Fruit fly (Drosophila melanogaster) whole organism, embryonic: ENCODE data around the gene CG7304.

Experiments used
- CG10654 ChIP-seq: fragments of 200-800 bp; sonication (Bioruptor generic); optimal IDR thresholded peaks from 2 replicates; lab custom pipeline; 2016; ENCODE audit warnings: missing biosample characterization, missing genetic modification characterization
- CG12071 ChIP-seq: fragments of 200-800 bp; sonication (Bioruptor generic); optimal IDR thresholded peaks from 3 replicates; lab custom pipeline; 2018; ENCODE audit warnings: missing biosample characterization, mild to moderate bottlenecking, missing genetic modification characterization
- CG12659 ChIP-seq: fragments of 200-800 bp; sonication (Bioruptor generic); optimal IDR thresholded peaks from 3 replicates; lab custom pipeline; 2017; ENCODE audit warnings: mild to moderate bottlenecking, missing biosample characterization, missing genetic modification reagents, missing genetic modification characterization
- CG13123 ChIP-seq: fragments of 200-800 bp; sonication (Bioruptor generic); optimal IDR thresholded peaks from 2 replicates; lab custom pipeline; 2016; ENCODE audit warnings: missing biosample characterization, missing genetic modification characterization
- CG13775 ChIP-seq: fragments of 200-800 bp; sonication (Bioruptor generic); optimal IDR thresholded peaks from 3 replicates; lab custom pipeline; 2017; ENCODE audit warnings: missing biosample characterization, mild to moderate bottlenecking, missing genetic modification characterization
- CG14965 ChIP-seq: fragments of 200-800 bp; sonication (Bioruptor generic); optimal IDR thresholded peaks from 2 replicates; lab custom pipeline; 2016; ENCODE audit warnings: missing biosample characterization, missing genetic modification characterization, borderline replicate concordance
- CG15269 ChIP-seq: fragments of 200-800 bp; sonication (Bioruptor generic); optimal IDR thresholded peaks from 2 replicates; lab custom pipeline; 2018; ENCODE audit warnings: missing biosample characterization, mild to moderate bottlenecking, missing genetic modification characterization, moderate library complexity
- CG15601 ChIP-seq: fragments of 200-800 bp; sonication (Bioruptor generic); optimal IDR thresholded peaks from 3 replicates; lab custom pipeline; 2019; ENCODE audit warnings: missing biosample characterization, mild to moderate bottlenecking, missing genetic modification characterization, moderate library complexity
- CG16779 ChIP-seq: fragments of 200-800 bp; sonication (Bioruptor generic); IDR thresholded peaks from 2 replicates; pipeline ENCODE4 v1.3.6; 2022; ENCODE audit warnings: missing biosample characterization, missing genetic modification characterization
- CG2712 ChIP-seq: fragments of 200-800 bp; optimal IDR thresholded peaks from 3 replicates; lab custom pipeline; 2019; ENCODE audit warnings: missing biosample characterization, mild to moderate bottlenecking, missing genetic modification characterization, moderate library complexity
- CG3163 ChIP-seq: fragments of 200-800 bp; sonication (Bioruptor generic); optimal IDR thresholded peaks from 3 replicates; lab custom pipeline; 2016; ENCODE audit warnings: missing biosample characterization, missing genetic modification characterization
- CG6654 ChIP-seq: fragments of 200-800 bp; sonication (Bioruptor generic); optimal IDR thresholded peaks from 2 replicates; lab custom pipeline; 2017; ENCODE audit warnings: missing biosample characterization, mild to moderate bottlenecking, missing genetic modification characterization
- CG7786 ChIP-seq: fragments of 200-800 bp; sonication (Bioruptor generic); optimal IDR thresholded peaks from 2 replicates; lab custom pipeline; 2016; ENCODE audit warnings: missing biosample characterization, missing genetic modification characterization
- CG8478 ChIP-seq: fragments of >200 bp; optimal IDR thresholded peaks from 2 replicates; lab custom pipeline; 2018
- CG9727 ChIP-seq: fragments of 200-800 bp; sonication (Bioruptor generic); optimal IDR thresholded peaks from 3 replicates; lab custom pipeline; 2017; ENCODE audit warnings: missing biosample characterization, mild to moderate bottlenecking, missing genetic modification characterization
- CHES-1-like ChIP-seq: fragments of 200-800 bp; sonication (Bioruptor generic); optimal IDR thresholded peaks from 2 replicates; lab custom pipeline; 2016; ENCODE audit warnings: missing biosample characterization, missing genetic modification characterization
- Ets65A ChIP-seq: fragments of 200-800 bp; sonication (Bioruptor generic); peaks from one replicate; lab custom pipeline; 2016; ENCODE audit warnings: missing biosample characterization, missing genetic modification characterization
- Fer3 ChIP-seq: fragments of 200-800 bp; sonication (Bioruptor generic); optimal IDR thresholded peaks from 2 replicates; lab custom pipeline; 2018; ENCODE audit warnings: missing biosample characterization, mild to moderate bottlenecking, missing genetic modification characterization, moderate library complexity
- GATAe ChIP-seq: fragments of 200-800 bp; sonication (Bioruptor generic); conservative IDR thresholded peaks from 2 replicates; pipeline ENCODE4 v1.3.6; 2022; ENCODE audit warnings: missing biosample characterization, missing genetic modification characterization
- Hr51 ChIP-seq, 2 experiments: fragments of 200-800 bp; sonication (Bioruptor generic); optimal IDR thresholded peaks; 2 replicates in 1 of 2; 3 replicates in 1 of 2; lab custom pipeline; 2016 to 2018; ENCODE audit warnings: missing biosample characterization in 2 of 2, missing genetic modification characterization in 2 of 2, mild to moderate bottlenecking in 1 of 2, moderate library complexity in 1 of 2
- Kr ChIP-seq: fragments of 200-800 bp; sonication (Bioruptor generic); optimal IDR thresholded peaks from 2 replicates; lab custom pipeline; 2017; ENCODE audit warnings: missing biosample characterization, mild to moderate bottlenecking, missing genetic modification characterization
- Mrtf ChIP-seq: fragments of 200-800 bp; sonication (Bioruptor generic); IDR thresholded peaks from 3 replicates; pipeline ENCODE4 v1.3.6; 2022; ENCODE audit warnings: missing biosample characterization, missing genetic modification characterization
- Neu2 ChIP-seq: fragments of 200-800 bp; sonication (Bioruptor generic); optimal IDR thresholded peaks from 3 replicates; lab custom pipeline; 2016; ENCODE audit warnings: missing biosample characterization, missing genetic modification characterization, borderline replicate concordance
- Sry-δ ChIP-seq: fragments of 200-800 bp; sonication (Bioruptor generic); optimal IDR thresholded peaks from 2 replicates; lab custom pipeline; 2016; ENCODE audit warnings: missing biosample characterization, missing genetic modification characterization
- Trl ChIP-seq, 3 experiments: fragments of >200 bp in 2 of 3; fragments of 200-800 bp in 1 of 3; sonication (Bioruptor generic) in 1 of 3; optimal IDR thresholded peaks; 2 replicates in 1 of 3; 3 replicates in 2 of 3; lab custom pipeline; 2016 to 2017; ENCODE audit warnings: missing biosample characterization in 1 of 3, missing genetic modification characterization in 1 of 3
- ara ChIP-seq: fragments of 200-800 bp; sonication (Bioruptor generic); IDR thresholded peaks from 2 replicates; pipeline ENCODE4 v1.3.6; 2022; ENCODE audit warnings: missing biosample characterization, missing genetic modification characterization
- bowl ChIP-seq: fragments of 200-800 bp; sonication (Bioruptor generic); IDR thresholded peaks from 2 replicates; pipeline ENCODE4 v1.3.6; 2022; ENCODE audit warnings: missing biosample characterization, missing genetic modification characterization
- cato ChIP-seq: fragments of 200-800 bp; sonication (Bioruptor generic); optimal IDR thresholded peaks from 2 replicates; lab custom pipeline; 2016; ENCODE audit warnings: missing biosample characterization, missing genetic modification characterization, borderline replicate concordance
- caup ChIP-seq: fragments of 200-800 bp; sonication (Bioruptor generic); optimal IDR thresholded peaks from 3 replicates; lab custom pipeline; 2017; ENCODE audit warnings: missing biosample characterization, mild to moderate bottlenecking, missing genetic modification characterization, moderate library complexity; ENCODE audit not compliant: severe bottlenecking
- chif ChIP-seq, 2 experiments: fragments of 200-800 bp; sonication (Bioruptor generic); optimal IDR thresholded peaks; 3 replicates each; lab custom pipeline; 2016; ENCODE audit warnings: missing biosample characterization in 2 of 2, missing genetic modification characterization in 2 of 2
- dpn ChIP-seq, 2 experiments: fragments of 200-800 bp; sonication (Bioruptor generic); optimal IDR thresholded peaks; 3 replicates each; lab custom pipeline; 2016; ENCODE audit warnings: missing biosample characterization in 2 of 2, missing genetic modification characterization in 2 of 2
- ems ChIP-seq: fragments of 200-800 bp; sonication (Bioruptor generic); optimal IDR thresholded peaks from 3 replicates; lab custom pipeline; 2016; ENCODE audit warnings: missing biosample characterization, missing genetic modification characterization
- exex ChIP-seq: fragments of 200-800 bp; sonication (Bioruptor generic); optimal IDR thresholded peaks from 4 replicates; lab custom pipeline; 2018; ENCODE audit warnings: missing biosample characterization, mild to moderate bottlenecking, missing genetic modification characterization, moderate library complexity
- fd96Cb ChIP-seq: fragments of 200-800 bp; sonication (Bioruptor generic); optimal IDR thresholded peaks from 2 replicates; lab custom pipeline; 2018; ENCODE audit warnings: missing biosample characterization, mild to moderate bottlenecking, missing genetic modification characterization, moderate library complexity
- lov ChIP-seq, 2 experiments: fragments of 200-800 bp in 1 of 2; fragments of >200 bp in 1 of 2; sonication (Bioruptor generic) in 1 of 2; IDR thresholded peaks in 1 of 2; optimal IDR thresholded peaks in 1 of 2; 2 replicates in 1 of 2; 3 replicates in 1 of 2; pipeline versions ENCODE4 v1.3.6 to Lab custom; 2017 to 2022; ENCODE audit warnings: missing biosample characterization in 1 of 2, missing genetic modification characterization in 1 of 2
- mirr ChIP-seq: fragments of 200-800 bp; sonication (Bioruptor generic); optimal IDR thresholded peaks from 3 replicates; lab custom pipeline; 2018; ENCODE audit warnings: missing biosample characterization, mild to moderate bottlenecking, missing genetic modification characterization
- nom ChIP-seq: fragments of 200-800 bp; sonication (Bioruptor generic); optimal IDR thresholded peaks from 2 replicates; lab custom pipeline; 2017; ENCODE audit warnings: missing biosample characterization, missing genetic modification characterization, mild to moderate bottlenecking, moderate library complexity, missing genetic modification reagents
- oc ChIP-seq: fragments of 200-800 bp; sonication (Bioruptor generic); optimal IDR thresholded peaks from 2 replicates; lab custom pipeline; 2018; ENCODE audit warnings: missing biosample characterization, mild to moderate bottlenecking, missing genetic modification characterization, moderate library complexity
- odd ChIP-seq: fragments of 200-800 bp; sonication (Bioruptor generic); optimal IDR thresholded peaks from 2 replicates; lab custom pipeline; 2017; ENCODE audit warnings: missing biosample characterization, mild to moderate bottlenecking, missing genetic modification characterization
- scrt ChIP-seq: fragments of 200-800 bp; sonication (Bioruptor generic); optimal IDR thresholded peaks from 2 replicates; lab custom pipeline; 2018; ENCODE audit warnings: missing biosample characterization, mild to moderate bottlenecking, missing genetic modification characterization, moderate library complexity
- sima ChIP-seq: fragments of 200-800 bp; sonication (Bioruptor generic); optimal IDR thresholded peaks from 2 replicates; lab custom pipeline; 2016; ENCODE audit warnings: missing biosample characterization, missing genetic modification characterization
- stc ChIP-seq: fragments of 200-800 bp; sonication (Bioruptor generic); IDR thresholded peaks from 2 replicates; pipeline ENCODE4 v1.3.6; 2022; ENCODE audit warnings: missing biosample characterization, missing genetic modification characterization
- tll ChIP-seq, 2 experiments: fragments of 200-800 bp in 1 of 2; fragments of >200 bp in 1 of 2; sonication (Bioruptor generic) in 1 of 2; optimal IDR thresholded peaks; 2 replicates each; lab custom pipeline; 2017 to 2019; ENCODE audit warnings: missing biosample characterization in 2 of 2, missing genetic modification characterization in 2 of 2, mild to moderate bottlenecking in 1 of 2, moderate library complexity in 1 of 2
- twi ChIP-seq: fragments of 200-800 bp; optimal IDR thresholded peaks from 2 replicates; lab custom pipeline; 2019; ENCODE audit warnings: missing biosample characterization, mild to moderate bottlenecking, missing genetic modification characterization, moderate library complexity
- vvl ChIP-seq: fragments of 200-800 bp; sonication (Bioruptor generic); IDR thresholded peaks from 2 replicates; pipeline ENCODE4 v1.3.6; 2022; ENCODE audit warnings: missing biosample characterization, missing genetic modification characterization
- zen ChIP-seq: fragments of 200-800 bp; sonication (Bioruptor generic); optimal IDR thresholded peaks from 3 replicates; lab custom pipeline; 2018; ENCODE audit warnings: missing biosample characterization, mild to moderate bottlenecking, missing genetic modification characterization, moderate library complexity
- zfh1 ChIP-seq: fragments of 200-800 bp; sonication (Bioruptor generic); IDR thresholded peaks from 3 replicates; pipeline ENCODE4 v1.3.6; 2022; ENCODE audit warnings: missing biosample characterization, missing genetic modification characterization
- zfh2 ChIP-seq: fragments of 200-800 bp; sonication (Bioruptor generic); optimal IDR thresholded peaks from 2 replicates; lab custom pipeline; 2016; ENCODE audit warnings: missing biosample characterization, missing genetic modification characterization

CG7304 gene

dm6 chr3L:15713932-15714492 is 34.5 kb downstream of the CG7304 start (continued):
- TF ChIP-seq Hr51 (GFP tag; optimal IDR thresholded peaks at IDR 0.05; lab: Kevin White, UChicago), result peak in 1 of 2 experiments; percentile 39
- TF ChIP-seq CHES-1-like (GFP tag; lab: Kevin White, UChicago), result peak; percentile 70
- TF ChIP-seq Trl (optimal IDR thresholded peaks at IDR 0.05; lab: Kevin White, UChicago), result no peak
- peak; percentile 73 for TF ChIP-seq Trl (GFP tag; optimal IDR thresholded peaks at IDR 0.05; lab: Kevin White, UChicago)
- peak; percentile 48 for TF ChIP-seq CG14965 (GFP tag; lab: Kevin White, UChicago)
- TF ChIP-seq caup (GFP tag; lab: Kevin White, UChicago), result peak; percentile 46
- no peak for TF ChIP-seq lov (optimal IDR thresholded peaks at IDR 0.05; lab: Kevin White, UChicago)
- TF ChIP-seq lov (GFP tag; IDR thresholded peaks at IDR 0.05; lab: Robert Waterston, UW), result peak; percentile 77; the same call in 2 of the 3 replicates
- peak; percentile 41 for TF ChIP-seq CG13775 (GFP tag; lab: Kevin White, UChicago)
- TF ChIP-seq CG12071 (GFP tag; lab: Kevin White, UChicago), result peak; percentile 76
- peak; percentile 42 to 48 for TF ChIP-seq chif (GFP tag; optimal IDR thresholded peaks at IDR 0.05; lab: Kevin White, UChicago)
- TF ChIP-seq zen (tag; lab: Kevin White, UChicago), result peak; percentile 86
- peak; percentile 7 for TF ChIP-seq CG7786 (GFP tag; lab: Kevin White, UChicago)
- peak; percentile 40 for TF ChIP-seq sima (GFP tag; lab: Kevin White, UChicago)
- peak; percentile 36 for TF ChIP-seq CG12659
- TF ChIP-seq vvl, result peak; percentile 56; the same call in 1 of the 2 replicates
- peak; percentile 41 for TF ChIP-seq odd (GFP tag; lab: Kevin White, UChicago)
- TF ChIP-seq bowl, result 0 out of 2 replicates have a peak, but pooled peaks have one; percentile 10
- TF ChIP-seq CG3163 (GFP tag; lab: Kevin White, UChicago), result peak; percentile 30
- TF ChIP-seq CG15601 (tag; lab: Kevin White, UChicago), result peak; percentile 46
- TF ChIP-seq tll (GFP tag; optimal IDR thresholded peaks at IDR 0.05; lab: Kevin White, UChicago), result peak in 1 of 2 experiments; percentile 64
- peak; percentile 28 for TF ChIP-seq CG2712 (tag; lab: Kevin White, UChicago)
- peak; percentile 76 for TF ChIP-seq ara (GFP tag; lab: Robert Waterston, UW)
- no peak for TF ChIP-seq GATAe
- no peak for TF ChIP-seq cato (GFP tag; lab: Kevin White, UChicago)
- peak; percentile 38 for TF ChIP-seq scrt
- no peak for TF ChIP-seq Ets65A (GFP tag; lab: Kevin White, UChicago)
- TF ChIP-seq Fer3 (tag; lab: Kevin White, UChicago), result peak; percentile 64
- peak; percentile 43 for TF ChIP-seq ems (GFP tag; lab: Kevin White, UChicago)
- peak; percentile 16 for TF ChIP-seq mirr (GFP tag; lab: Kevin White, UChicago)
- peak; percentile 21 for TF ChIP-seq fd96Cb (tag; lab: Kevin White, UChicago)
- TF ChIP-seq stc (GFP tag; lab: Robert Waterston, UW), result peak; percentile 59; the same call in 1 of the 2 replicates
- peak in 1 of 2 experiments; percentile 58 for TF ChIP-seq dpn (GFP tag; optimal IDR thresholded peaks at IDR 0.05; lab: Kevin White, UChicago)
- peak; percentile 68 for TF ChIP-seq zfh1
- no peak for TF ChIP-seq nom (GFP tag; lab: Kevin White, UChicago)
- TF ChIP-seq Mrtf, result no peak
- TF ChIP-seq CG9727, result peak; percentile 78
- TF ChIP-seq zfh2, result no peak
- TF ChIP-seq CG8478 (lab: Kevin White, UChicago), result no peak
- TF ChIP-seq CG10654, result peak; percentile 35
- TF ChIP-seq Neu2 (GFP tag; lab: Kevin White, UChicago), result no peak
- TF ChIP-seq CG16779 (GFP tag; lab: Robert Waterston, UW), result peak; percentile 46; the same call in 1 of the 2 replicates
- TF ChIP-seq CG13123 (GFP tag; lab: Kevin White, UChicago), result peak; percentile 74
- no peak for TF ChIP-seq CG6654 (GFP tag; lab: Kevin White, UChicago)
- no peak for TF ChIP-seq Kr (GFP tag; lab: Kevin White, UChicago)
- peak; percentile 32 for TF ChIP-seq Sry-δ (GFP tag; lab: Kevin White, UChicago)
- TF ChIP-seq oc (tag; lab: Kevin White, UChicago), result peak; percentile 50
- peak; percentile 20 for TF ChIP-seq CG15269 (tag; lab: Kevin White, UChicago)
- TF ChIP-seq exex (tag; lab: Kevin White, UChicago), result peak; percentile 18
- TF ChIP-seq twi (tag; lab: Kevin White, UChicago), result peak; percentile 16
